Fruit fly (Drosophila melanogaster): Measurements from ENCODE around the gene CG33268.

dm6 chr3L:11604227-11604626 lies 13.2 kb upstream of the CG33268 start:
- no peak for TF ChIP-seq CG11617 (GFP tag; optimal IDR thresholded peaks at IDR 0.05)
- no peak for TF ChIP-seq CG5204 (GFP tag; optimal IDR thresholded peaks at IDR 0.05)
- no peak for TF ChIP-seq CG14711 (tag; optimal IDR thresholded peaks at IDR 0.05)
- TF ChIP-seq Crg-1 (GFP tag; optimal IDR thresholded peaks at IDR 0.05) = no peak
- no peak for TF ChIP-seq bab1 (GFP tag; optimal IDR thresholded peaks at IDR 0.05)
- no peak for TF ChIP-seq toe (GFP tag; optimal IDR thresholded peaks at IDR 0.05)
- TF ChIP-seq Clk (GFP tag; optimal IDR thresholded peaks at IDR 0.05) = no peak
- TF ChIP-seq CG1620 (GFP tag; optimal IDR thresholded peaks at IDR 0.05) = no peak

Measured in whole organism, adult.